Worm (Caenorhabditis elegans) whole organism, young adult: ENCODE results near the gene K12H6.10.

ENCODE experiments used
- nhr-179 ChIP-seq: sonication (generic microtip); optimal IDR thresholded peaks from 2 replicates; lab custom pipeline; 2016; ENCODE audit warnings: mild to moderate bottlenecking, missing genetic modification characterization, missing compliant biosample characterization
- snpc-4 ChIP-seq, 5 experiments: fragments of 150-350 bp in 1 of 5; sonication (generic microtip) in 4 of 5; optimal IDR thresholded peaks; 2 replicates each; lab custom pipeline; 2014 to 2018; ENCODE audit warnings: missing genetic modification characterization in 5 of 5, missing biosample characterization in 3 of 5, antibody characterized with exemption in 2 of 5, mild to moderate bottlenecking in 2 of 5, missing compliant biosample characterization in 2 of 5, missing genotype in 2 of 5, moderate library complexity in 2 of 5, missing genetic modification reagents in 1 of 5
- tbp1 ChIP-seq: fragments of 200-800 bp; sonication (Bioruptor generic); optimal IDR thresholded peaks from 2 replicates; lab custom pipeline; 2018; ENCODE audit warnings: mild to moderate bottlenecking, missing genetic modification characterization, missing compliant biosample characterization
- unc-62 ChIP-seq: fragments of 150-350 bp; optimal IDR thresholded peaks from 2 replicates; lab custom pipeline; 2014; ENCODE audit warnings: missing biosample characterization, missing genetic modification reagents, missing genetic modification characterization

DNA sequence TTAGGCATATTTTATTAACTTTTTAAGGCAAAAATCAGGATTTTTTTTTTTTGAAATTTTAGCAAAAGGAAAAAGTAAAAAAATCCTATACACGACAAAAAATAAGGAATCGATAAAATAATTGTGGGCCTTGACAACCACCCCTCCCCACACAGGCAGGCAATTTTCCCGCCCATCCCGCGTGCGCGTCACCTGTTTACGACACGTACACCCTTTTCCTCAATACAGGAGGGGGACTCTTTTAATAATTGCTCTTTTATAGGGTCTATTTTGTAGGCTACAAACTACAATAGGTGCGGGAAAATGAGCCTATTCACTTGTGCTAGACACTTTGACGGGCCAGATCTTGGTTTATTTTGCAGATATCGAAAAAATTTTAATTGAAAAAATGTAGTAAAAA lies 9.9 kb downstream of the K12H6.10 start:
- TF ChIP-seq tbp1 (GFP tag; lab: Kevin White, UChicago) (no peak), snpc-4 (GFP tag; optimal IDR thresholded peaks at IDR 0.05; lab: Kevin White, UChicago) (no peak), snpc-4 (tag; optimal IDR thresholded peaks at IDR 0.05; lab: Kevin White, UChicago) (no peak), nhr-179 (tag; lab: Kevin White, UChicago) (no peak), unc-62 (GFP tag; lab: Kevin White, UChicago) (no peak)
